Fruit fly (Drosophila melanogaster) whole organism, pupa: ENCODE data around the gene CG6414.

Experiments used
- CG10348 ChIP-seq: fragments of 200-800 bp; sonication (Bioruptor generic); IDR thresholded peaks from 2 replicates; pipeline ENCODE4 v1.3.6; 2022; ENCODE audit warnings: missing biosample characterization, missing genetic modification characterization
- CG12605 ChIP-seq: fragments of 200-800 bp; sonication (Bioruptor generic); IDR thresholded peaks from 2 replicates; pipeline ENCODE4 v1.3.6; 2022; ENCODE audit warnings: missing biosample characterization, missing genetic modification characterization
- CG15710 ChIP-seq: fragments of 200-800 bp; sonication (Bioruptor generic); optimal IDR thresholded peaks from 2 replicates; lab custom pipeline; 2018; ENCODE audit warnings: missing biosample characterization, mild to moderate bottlenecking, missing genetic modification characterization, moderate library complexity
- CG17806 ChIP-seq: fragments of 200-800 bp; sonication (Bioruptor generic); optimal IDR thresholded peaks from 2 replicates; lab custom pipeline; 2018; ENCODE audit warnings: missing biosample characterization, mild to moderate bottlenecking, missing genetic modification characterization, moderate library complexity
- CG32121 ChIP-seq: fragments of 200-800 bp; sonication (Bioruptor generic); IDR thresholded peaks from 2 replicates; pipeline ENCODE4 v1.3.6; 2022; ENCODE audit warnings: missing biosample characterization, missing genetic modification characterization
- CG4496 ChIP-seq: fragments of 200-800 bp; sonication (Bioruptor generic); IDR thresholded peaks from 3 replicates; pipeline ENCODE4 v1.3.6; 2022; ENCODE audit warnings: missing biosample characterization, missing genetic modification characterization
- CG8159 ChIP-seq: fragments of 200-800 bp; sonication (Bioruptor generic); optimal IDR thresholded peaks from 3 replicates; lab custom pipeline; 2018; ENCODE audit warnings: missing biosample characterization, mild to moderate bottlenecking, missing genetic modification characterization, moderate library complexity
- D1 ChIP-seq: fragments of 200-800 bp; sonication (Bioruptor generic); optimal IDR thresholded peaks from 2 replicates; lab custom pipeline; 2018; ENCODE audit warnings: missing biosample characterization, mild to moderate bottlenecking, missing genetic modification characterization, moderate library complexity
- EcR ChIP-seq: fragments of 200-800 bp; sonication (Bioruptor generic); optimal IDR thresholded peaks from 3 replicates; lab custom pipeline; 2019; ENCODE audit warnings: missing biosample characterization, missing genetic modification characterization, mild to moderate bottlenecking, moderate library complexity, missing genetic modification reagents
- Ets98B ChIP-seq: fragments of 200-800 bp; sonication (Bioruptor generic); IDR thresholded peaks from 2 replicates; pipeline ENCODE4 v1.3.6; 2022; ENCODE audit warnings: missing biosample characterization, missing genetic modification characterization
- Pif1B ChIP-seq: fragments of 200-800 bp; sonication (Bioruptor generic); optimal IDR thresholded peaks from 3 replicates; lab custom pipeline; 2016; ENCODE audit warnings: missing biosample characterization, missing genetic modification characterization
- gl ChIP-seq: fragments of 200-800 bp; sonication (Bioruptor generic); optimal IDR thresholded peaks from 2 replicates; lab custom pipeline; 2018; ENCODE audit warnings: missing biosample characterization, mild to moderate bottlenecking, missing genetic modification characterization
- rn ChIP-seq: fragments of 200-800 bp; sonication (Bioruptor generic); IDR thresholded peaks from 2 replicates; pipeline ENCODE4 v1.3.6; 2022; ENCODE audit warnings: missing biosample characterization, missing genetic modification characterization

DNA sequence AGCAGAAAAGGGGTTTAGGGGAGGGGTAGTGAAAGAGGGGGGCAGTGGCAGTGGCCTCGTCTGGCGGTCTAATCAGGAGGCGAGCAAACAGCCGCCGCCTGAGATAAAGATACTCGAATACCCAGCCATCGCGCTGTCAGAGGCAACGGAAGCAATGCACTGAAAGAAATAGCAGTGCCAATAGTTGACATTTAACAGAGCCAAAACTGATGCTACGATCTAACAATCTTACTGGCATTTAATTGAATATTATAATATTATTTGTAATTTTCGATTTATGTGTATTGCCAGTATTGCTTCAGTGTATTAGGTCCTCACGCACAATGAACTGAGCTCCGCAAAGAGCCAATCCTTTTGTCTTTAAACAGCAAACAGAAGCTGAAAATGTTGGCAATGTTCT is 41.7 kb upstream of the CG6414 start:
- no peak for TF ChIP-seq CG32121
- TF ChIP-seq CG15710 (tag; lab: Kevin White, UChicago): peak; percentile 13
- TF ChIP-seq CG8159 (tag; lab: Kevin White, UChicago): peak; percentile 14
- TF ChIP-seq D1: no peak
- no peak for TF ChIP-seq CG17806 (tag; lab: Kevin White, UChicago)
- TF ChIP-seq Pif1B (GFP tag; lab: Kevin White, UChicago): no peak
- no peak for TF ChIP-seq gl (tag; lab: Kevin White, UChicago)
- no peak for TF ChIP-seq EcR (GFP tag; lab: Kevin White, UChicago)
- no peak for TF ChIP-seq CG12605 (GFP tag; lab: Robert Waterston, UW)
- no peak for TF ChIP-seq Ets98B (GFP tag; lab: Robert Waterston, UW)
- no peak for TF ChIP-seq CG4496 (GFP tag; lab: Robert Waterston, UW)
- no peak for TF ChIP-seq rn (GFP tag; lab: Robert Waterston, UW)
- TF ChIP-seq CG10348: no peak
